Fruit fly (Drosophila melanogaster): ENCODE measurements around the gene Nab2.

DNA sequence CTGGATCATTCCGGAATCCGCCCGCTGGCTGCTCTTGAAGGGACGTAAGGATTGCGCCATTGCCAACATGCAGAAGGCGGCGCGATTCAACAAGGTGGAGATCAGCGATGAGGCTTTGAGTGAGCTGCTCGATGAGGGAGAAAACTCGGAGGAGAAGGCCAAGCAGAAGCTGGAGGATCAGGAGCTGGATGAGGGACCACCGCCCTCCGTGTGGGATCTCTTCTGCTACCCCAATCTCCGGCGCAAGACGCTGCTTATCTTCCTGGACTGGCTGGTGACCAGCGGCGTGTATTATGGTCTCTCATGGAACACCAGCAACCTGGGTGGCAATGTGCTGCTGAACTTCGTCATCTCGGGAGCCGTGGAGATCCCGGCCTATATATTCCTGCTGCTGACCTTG, 44.0 kb downstream of the Nab2 start:
- no peak for TF ChIP-seq CG6163 (GFP tag; IDR thresholded peaks at IDR 0.05)
- TF ChIP-seq CG6854 (GFP tag; optimal IDR thresholded peaks at IDR 0.05) = no peak
- no peak for TF ChIP-seq ss (GFP tag; optimal IDR thresholded peaks at IDR 0.05)
- no peak for TF ChIP-seq fd85E (GFP tag; optimal IDR thresholded peaks at IDR 0.05)
- TF ChIP-seq svp (GFP tag) = no peak
- no peak for TF ChIP-seq Eip75B (GFP tag; optimal IDR thresholded peaks at IDR 0.05)
- no peak for TF ChIP-seq CG34406 (GFP tag; optimal IDR thresholded peaks at IDR 0.05)
- no peak for TF ChIP-seq vri (GFP tag; optimal IDR thresholded peaks at IDR 0.05)
- TF ChIP-seq Blimp-1 (GFP tag; optimal IDR thresholded peaks at IDR 0.05) = no peak
- TF ChIP-seq CG10631 (GFP tag; optimal IDR thresholded peaks at IDR 0.05) = no peak
- TF ChIP-seq OdsH (GFP tag; optimal IDR thresholded peaks at IDR 0.05) = no peak
- TF ChIP-seq Sox14 (GFP tag; optimal IDR thresholded peaks at IDR 0.05) = no peak
- no peak for TF ChIP-seq CG16779 (tag; optimal IDR thresholded peaks at IDR 0.05)

Data from whole organism, prepupa.